Fruit fly (Drosophila melanogaster) whole organism, embryonic: Measurements from ENCODE around the gene Kat60.
A peak's percentile ranks its signal among the peaks of the same experiment; 100 is the strongest.

Experiments
- Atf3 ChIP-seq: fragments of 200-800 bp; sonication (Bioruptor generic); optimal IDR thresholded peaks from 3 replicates; lab custom pipeline; 2016; ENCODE audit warnings: missing biosample characterization, missing genetic modification characterization
- Bteb2 ChIP-seq: fragments of 200-800 bp; sonication (Bioruptor generic); optimal IDR thresholded peaks from 2 replicates; lab custom pipeline; 2016; ENCODE audit warnings: missing biosample characterization, missing genetic modification characterization
- CG11695 ChIP-seq: fragments of 200-800 bp; sonication (Bioruptor generic); IDR thresholded peaks from 3 replicates; pipeline ENCODE4 v1.3.6; 2022; ENCODE audit warnings: missing biosample characterization, missing genetic modification characterization
- CG12071 ChIP-seq: fragments of 200-800 bp; sonication (Bioruptor generic); optimal IDR thresholded peaks from 3 replicates; lab custom pipeline; 2018; ENCODE audit warnings: missing biosample characterization, mild to moderate bottlenecking, missing genetic modification characterization
- CG13424 ChIP-seq: fragments of 200-800 bp; sonication (Bioruptor generic); optimal IDR thresholded peaks from 2 replicates; lab custom pipeline; 2019; ENCODE audit warnings: missing biosample characterization, mild to moderate bottlenecking, missing genetic modification characterization, moderate library complexity
- CG15601 ChIP-seq: fragments of 200-800 bp; sonication (Bioruptor generic); optimal IDR thresholded peaks from 3 replicates; lab custom pipeline; 2019; ENCODE audit warnings: missing biosample characterization, mild to moderate bottlenecking, missing genetic modification characterization, moderate library complexity
- CG16779 ChIP-seq: fragments of 200-800 bp; sonication (Bioruptor generic); IDR thresholded peaks from 2 replicates; pipeline ENCODE4 v1.3.6; 2022; ENCODE audit warnings: missing biosample characterization, missing genetic modification characterization
- CG17568 ChIP-seq: fragments of 200-800 bp; sonication (Bioruptor generic); optimal IDR thresholded peaks from 2 replicates; lab custom pipeline; 2018; ENCODE audit warnings: missing biosample characterization, mild to moderate bottlenecking, missing genetic modification characterization, moderate library complexity
- CG18476 ChIP-seq: fragments of 200-800 bp; sonication (Bioruptor generic); optimal IDR thresholded peaks from 2 replicates; lab custom pipeline; 2016; ENCODE audit warnings: missing biosample characterization, mild to moderate bottlenecking, missing genetic modification characterization
- CG2712 ChIP-seq: fragments of 200-800 bp; optimal IDR thresholded peaks from 3 replicates; lab custom pipeline; 2019; ENCODE audit warnings: missing biosample characterization, mild to moderate bottlenecking, missing genetic modification characterization, moderate library complexity
- CG30020 ChIP-seq: fragments of 200-800 bp; optimal IDR thresholded peaks from 2 replicates; lab custom pipeline; 2019; ENCODE audit warnings: missing biosample characterization, mild to moderate bottlenecking, missing genetic modification characterization, moderate library complexity
- CG3065 ChIP-seq: fragments of 200-800 bp; sonication (Bioruptor generic); optimal IDR thresholded peaks from 2 replicates; lab custom pipeline; 2016; ENCODE audit warnings: missing biosample characterization, missing genetic modification characterization
- CG4360 ChIP-seq: fragments of 200-800 bp; sonication (Bioruptor generic); IDR thresholded peaks from 2 replicates; pipeline ENCODE4 v1.3.6; 2022; ENCODE audit warnings: missing biosample characterization, missing genetic modification characterization
- CG4424 ChIP-seq: fragments of 200-800 bp; sonication (Bioruptor generic); optimal IDR thresholded peaks from 3 replicates; lab custom pipeline; 2016; ENCODE audit warnings: missing biosample characterization, missing genetic modification characterization
- CG6791 ChIP-seq: fragments of 200-800 bp; sonication (Bioruptor generic); IDR thresholded peaks from 3 replicates; pipeline ENCODE4 v1.3.6; 2022; ENCODE audit warnings: missing biosample characterization, missing genetic modification characterization; ENCODE audit not compliant: partially characterized antibody
- CG7987 ChIP-seq: fragments of 200-800 bp; sonication (Bioruptor generic); optimal IDR thresholded peaks from 2 replicates; lab custom pipeline; 2018; ENCODE audit warnings: missing biosample characterization, mild to moderate bottlenecking, missing genetic modification characterization, moderate library complexity
- CG9609 ChIP-seq: fragments of 200-800 bp; sonication (Bioruptor generic); optimal IDR thresholded peaks from 3 replicates; lab custom pipeline; 2016; ENCODE audit warnings: missing biosample characterization, missing genetic modification characterization
- Camta ChIP-seq: fragments of 200-800 bp; sonication (Bioruptor generic); optimal IDR thresholded peaks from 2 replicates; lab custom pipeline; 2016; ENCODE audit warnings: missing biosample characterization, missing genetic modification characterization
- CkIIα-i1 ChIP-seq: fragments of 200-800 bp; sonication (Bioruptor generic); IDR thresholded peaks from 2 replicates; pipeline ENCODE4 v1.3.6; 2022; ENCODE audit warnings: missing biosample characterization, missing genetic modification characterization
- Dp ChIP-seq: fragments of 200-800 bp; sonication (Bioruptor generic); optimal IDR thresholded peaks from 2 replicates; lab custom pipeline; 2018; ENCODE audit warnings: missing biosample characterization, mild to moderate bottlenecking, missing genetic modification characterization, moderate library complexity
- Hr51 ChIP-seq, 2 experiments: fragments of 200-800 bp; sonication (Bioruptor generic); optimal IDR thresholded peaks; 2 replicates in 1 of 2; 3 replicates in 1 of 2; lab custom pipeline; 2016 to 2018; ENCODE audit warnings: missing biosample characterization in 2 of 2, missing genetic modification characterization in 2 of 2, mild to moderate bottlenecking in 1 of 2, moderate library complexity in 1 of 2
- Lhr ChIP-seq: fragments of 200-800 bp; sonication (Bioruptor generic); optimal IDR thresholded peaks from 3 replicates; lab custom pipeline; 2017; ENCODE audit warnings: mild to moderate bottlenecking, missing biosample characterization, missing genetic modification reagents, missing genetic modification characterization
- Lim3 ChIP-seq: fragments of 200-800 bp; sonication (Bioruptor generic); IDR thresholded peaks from 2 replicates; pipeline ENCODE4 v1.3.6; 2022; ENCODE audit warnings: missing biosample characterization, missing genetic modification characterization
- Mad ChIP-seq: fragments of 200-800 bp; sonication (Bioruptor generic); optimal IDR thresholded peaks from 2 replicates; lab custom pipeline; 2016; ENCODE audit warnings: missing biosample characterization, missing genetic modification characterization
- Nf-YA ChIP-seq: fragments of 200-800 bp; sonication (Bioruptor generic); IDR thresholded peaks from 2 replicates; pipeline ENCODE4 v1.3.6; 2022; ENCODE audit warnings: missing biosample characterization, missing genetic modification characterization
- Opbp ChIP-seq: fragments of 200-800 bp; sonication (Bioruptor generic); IDR thresholded peaks from 3 replicates; pipeline ENCODE4 v1.3.6; 2022; ENCODE audit warnings: missing biosample characterization, missing genetic modification characterization; ENCODE audit not compliant: partially characterized antibody
- Six4 ChIP-seq: fragments of 200-800 bp; sonication (Bioruptor generic); optimal IDR thresholded peaks from 2 replicates; lab custom pipeline; 2016; ENCODE audit warnings: missing biosample characterization, missing genetic modification characterization
- Xrp1 ChIP-seq: fragments of 200-800 bp; sonication (Bioruptor generic); IDR thresholded peaks from 2 replicates; pipeline ENCODE4 v1.3.6; 2022; ENCODE audit warnings: missing biosample characterization, missing genetic modification characterization
- ac ChIP-seq: fragments of 200-800 bp; sonication (Bioruptor generic); optimal IDR thresholded peaks from 3 replicates; lab custom pipeline; 2017; ENCODE audit warnings: missing biosample characterization, mild to moderate bottlenecking, missing genetic modification characterization
- ase ChIP-seq: fragments of 200-800 bp; sonication (Bioruptor generic); IDR thresholded peaks from 3 replicates; pipeline ENCODE4 v1.3.6; 2022; ENCODE audit warnings: missing biosample characterization, missing genetic modification characterization
- ato ChIP-seq: fragments of 200-800 bp; sonication (Bioruptor generic); IDR thresholded peaks from 2 replicates; pipeline ENCODE4 v1.3.6; 2022; ENCODE audit warnings: missing biosample characterization, missing genetic modification characterization; ENCODE audit not compliant: partially characterized antibody
- bab2 ChIP-seq: fragments of 200-800 bp; sonication (Bioruptor generic); optimal IDR thresholded peaks from 2 replicates; lab custom pipeline; 2016; ENCODE audit warnings: missing biosample characterization, missing genetic modification characterization
- btn ChIP-seq: fragments of 200-800 bp; sonication (Bioruptor generic); optimal IDR thresholded peaks from 2 replicates; lab custom pipeline; 2016; ENCODE audit warnings: missing biosample characterization, missing genetic modification characterization
- croc ChIP-seq: fragments of 200-800 bp; sonication (Bioruptor generic); conservative IDR thresholded peaks from 3 replicates; pipeline ENCODE4 v1.3.6; 2022; ENCODE audit warnings: missing biosample characterization, missing genetic modification characterization
- dati ChIP-seq: fragments of 200-800 bp; sonication (Bioruptor generic); IDR thresholded peaks from 2 replicates; pipeline ENCODE4 v1.3.6; 2022; ENCODE audit warnings: missing biosample characterization, missing genetic modification characterization
- dimm ChIP-seq: fragments of 200-800 bp; sonication (Bioruptor generic); IDR thresholded peaks from 2 replicates; pipeline ENCODE4 v1.3.6; 2022; ENCODE audit warnings: missing biosample characterization, missing genetic modification characterization
- dmrt11E ChIP-seq: fragments of 200-800 bp; sonication (Bioruptor generic); optimal IDR thresholded peaks from 3 replicates; lab custom pipeline; 2018; ENCODE audit warnings: missing biosample characterization, mild to moderate bottlenecking, missing genetic modification characterization, moderate library complexity
- dmrt99B ChIP-seq: fragments of 200-800 bp; sonication (Bioruptor generic); optimal IDR thresholded peaks from 2 replicates; lab custom pipeline; 2018; ENCODE audit warnings: missing biosample characterization, mild to moderate bottlenecking, missing genetic modification characterization, moderate library complexity
- fd102C ChIP-seq: fragments of 200-800 bp; sonication (Bioruptor generic); optimal IDR thresholded peaks from 2 replicates; lab custom pipeline; 2018; ENCODE audit warnings: missing biosample characterization, mild to moderate bottlenecking, missing genetic modification characterization, moderate library complexity
- inv ChIP-seq: fragments of 200-800 bp; sonication (Bioruptor generic); IDR thresholded peaks from 2 replicates; pipeline ENCODE4 v1.3.6; 2022; ENCODE audit warnings: missing biosample characterization, missing genetic modification characterization; ENCODE audit not compliant: partially characterized antibody
- lola ChIP-seq, 3 experiments: fragments of >200 bp in 2 of 3; fragments of 200-800 bp in 1 of 3; sonication (Bioruptor generic) in 1 of 3; optimal IDR thresholded peaks; 2 replicates each; lab custom pipeline; 2017 to 2019; ENCODE audit warnings: missing biosample characterization in 3 of 3, missing genetic modification characterization in 3 of 3, mild to moderate bottlenecking in 1 of 3, moderate library complexity in 1 of 3
- luna ChIP-seq: fragments of 200-800 bp; sonication (Bioruptor generic); optimal IDR thresholded peaks from 2 replicates; lab custom pipeline; 2016; ENCODE audit warnings: missing biosample characterization, missing genetic modification characterization
- nmo ChIP-seq: fragments of 200-800 bp; sonication (Bioruptor generic); optimal IDR thresholded peaks from 2 replicates; lab custom pipeline; 2018; ENCODE audit warnings: missing biosample characterization, mild to moderate bottlenecking, missing genetic modification characterization, moderate library complexity
- pzg ChIP-seq: fragments of 200-800 bp; sonication (Bioruptor generic); optimal IDR thresholded peaks from 3 replicates; lab custom pipeline; 2018; ENCODE audit warnings: missing biosample characterization, mild to moderate bottlenecking, missing genetic modification characterization, moderate library complexity
- sima ChIP-seq: fragments of 200-800 bp; sonication (Bioruptor generic); optimal IDR thresholded peaks from 2 replicates; lab custom pipeline; 2016; ENCODE audit warnings: missing biosample characterization, missing genetic modification characterization
- toy ChIP-seq: fragments of 200-800 bp; sonication (Bioruptor generic); IDR thresholded peaks from 2 replicates; pipeline ENCODE4 v1.3.6; 2022; ENCODE audit warnings: missing biosample characterization, missing genetic modification characterization
- ttk ChIP-seq: fragments of 200-800 bp; sonication (Bioruptor generic); IDR thresholded peaks from 2 replicates; pipeline ENCODE4 v2.1.2; 2022; ENCODE audit warnings: missing biosample characterization, missing genetic modification characterization
- wdn ChIP-seq: fragments of 200-800 bp; sonication (Bioruptor generic); IDR thresholded peaks from 2 replicates; pipeline ENCODE4 v1.3.6; 2022; ENCODE audit warnings: missing biosample characterization, missing genetic modification characterization

Gene Kat60

dm6 chr3R:5263311-5264250, 31.6 kb upstream of the Kat60 start (continued):
- TF ChIP-seq sima: no peak
- peak; percentile 47 for TF ChIP-seq CG18476
- peak; percentile 66 for TF ChIP-seq CG30020
- TF ChIP-seq toy: no peak
- TF ChIP-seq CG15601 (tag; lab: Kevin White, UChicago): peak; percentile 73
- no peak for TF ChIP-seq luna
- TF ChIP-seq CG3065 (GFP tag; lab: Kevin White, UChicago): peak; percentile 35
- peak; percentile 24; the same call in 1 of the 2 replicates for TF ChIP-seq wdn (GFP tag; lab: Robert Waterston, UW)
- TF ChIP-seq CkIIα-i1 (GFP tag; lab: Robert Waterston, UW): no peak
- TF ChIP-seq Nf-YA (GFP tag; lab: Robert Waterston, UW): peak; percentile 15; the same call in 1 of the 2 replicates
- TF ChIP-seq Atf3 (GFP tag; lab: Kevin White, UChicago): peak; percentile 52
- TF ChIP-seq Xrp1 (GFP tag; lab: Robert Waterston, UW): peak; percentile 74
- TF ChIP-seq dimm: peak; percentile 44
- TF ChIP-seq Lim3: no peak
- TF ChIP-seq Mad (GFP tag; lab: Kevin White, UChicago): no peak
- TF ChIP-seq CG2712 (tag; lab: Kevin White, UChicago): peak; percentile 91
- TF ChIP-seq inv (GFP tag; lab: Robert Waterston, UW): no peak
- peak; percentile 93 for TF ChIP-seq nmo (GFP tag; lab: Kevin White, UChicago)
- peak; percentile 27; the same call in 1 of the 2 replicates for TF ChIP-seq dati (GFP tag; lab: Robert Waterston, UW)
- TF ChIP-seq ttk (GFP tag; lab: Robert Waterston, UW): peak; percentile 70
- TF ChIP-seq Bteb2 (GFP tag; lab: Kevin White, UChicago): no peak
- peak; percentile 68 for TF ChIP-seq Six4 (GFP tag; lab: Kevin White, UChicago)
- TF ChIP-seq CG12071 (GFP tag; lab: Kevin White, UChicago): peak; percentile 55
- TF ChIP-seq ato (GFP tag; lab: Robert Waterston, UW): no peak
- TF ChIP-seq CG9609: no peak
- TF ChIP-seq CG17568 (GFP tag; lab: Kevin White, UChicago): peak; percentile 83
- TF ChIP-seq ac (GFP tag; lab: Kevin White, UChicago): peak; percentile 72
- peak; percentile 90 for TF ChIP-seq CG11695 (GFP tag; lab: Robert Waterston, UW)
- TF ChIP-seq btn (GFP tag; lab: Kevin White, UChicago): no peak
- peak; percentile 33; the same call in 1 of the 3 replicates for TF ChIP-seq Opbp (GFP tag; lab: Robert Waterston, UW)
- peak; percentile 68; the same call in 2 of the 3 replicates for TF ChIP-seq ase (GFP tag; lab: Robert Waterston, UW)
- no peak for TF ChIP-seq CG16779
- TF ChIP-seq pzg (GFP tag; lab: Kevin White, UChicago): peak; percentile 0
- TF ChIP-seq fd102C (GFP tag; lab: Kevin White, UChicago): no peak
- peak; percentile 87 for TF ChIP-seq CG4424 (GFP tag; lab: Kevin White, UChicago)
- TF ChIP-seq Lhr: no peak
- peak; percentile 93 for TF ChIP-seq CG13424 (tag; lab: Kevin White, UChicago)
- peak; percentile 83 for TF ChIP-seq dmrt11E (tag; lab: Kevin White, UChicago)
- TF ChIP-seq CG6791 (GFP tag; lab: Robert Waterston, UW): no peak
- peak; percentile 46; the same call in 2 of the 3 replicates for TF ChIP-seq croc
- no peak for TF ChIP-seq bab2
- TF ChIP-seq lola (GFP tag; optimal IDR thresholded peaks at IDR 0.05; lab: Kevin White, UChicago): peak in 1 of 3 experiments; percentile 81
- TF ChIP-seq CG4360 (GFP tag; lab: Robert Waterston, UW): 0 out of 2 replicates have a peak, but pooled peaks have one; percentile 24
- TF ChIP-seq dmrt99B (tag; lab: Kevin White, UChicago): peak; percentile 90
- TF ChIP-seq Dp (GFP tag; lab: Kevin White, UChicago): no peak
- TF ChIP-seq CG7987 (GFP tag; lab: Kevin White, UChicago): peak; percentile 47
- TF ChIP-seq Hr51 (GFP tag; optimal IDR thresholded peaks at IDR 0.05; lab: Kevin White, UChicago): peak in 1 of 2 experiments; percentile 95
- no peak for TF ChIP-seq Camta (GFP tag; lab: Kevin White, UChicago)
